Worm (Caenorhabditis elegans) whole organism, young adult: Measurements from ENCODE around the gene tth-1.

Source experiments
- aptf-3 ChIP-seq: fragments of 200-800 bp; sonication (Bioruptor generic); IDR thresholded peaks from 2 replicates; pipeline ENCODE4 v1.3.6; 2022; ENCODE audit warnings: missing genetic modification characterization, missing compliant biosample characterization
- fkh-3 ChIP-seq: sonication (generic microtip); optimal IDR thresholded peaks from 2 replicates; lab custom pipeline; 2016; ENCODE audit warnings: mild to moderate bottlenecking, missing genetic modification characterization, missing compliant biosample characterization
- hlh-12 ChIP-seq: sonication (generic microtip); optimal IDR thresholded peaks from 2 replicates; lab custom pipeline; 2016; ENCODE audit warnings: missing genetic modification characterization, missing compliant biosample characterization
- hsf-1 ChIP-seq: fragments of 200-800 bp; sonication (Bioruptor generic); IDR thresholded peaks from 2 replicates; pipeline ENCODE4 v1.3.6; 2022; ENCODE audit warnings: missing genetic modification reagents, missing genetic modification characterization, missing compliant biosample characterization
- lsl-1 ChIP-seq: fragments of 200-800 bp; sonication (Bioruptor generic); optimal IDR thresholded peaks from 2 replicates; lab custom pipeline; 2018; ENCODE audit warnings: mild to moderate bottlenecking, missing genetic modification characterization, moderate library complexity, missing compliant biosample characterization
- madf-10 ChIP-seq: sonication (generic microtip); optimal IDR thresholded peaks from 2 replicates; lab custom pipeline; 2016; ENCODE audit warnings: mild to moderate bottlenecking, missing genetic modification characterization, missing compliant biosample characterization
- sea-2 ChIP-seq: fragments of 200-800 bp; sonication (Bioruptor generic); IDR thresholded peaks from 2 replicates; pipeline ENCODE4 v1.3.6; 2022; ENCODE audit warnings: missing genetic modification characterization, missing compliant biosample characterization
- somi-1 ChIP-seq: fragments of 200-800 bp; sonication (Bioruptor generic); optimal IDR thresholded peaks from 2 replicates; lab custom pipeline; 2018; ENCODE audit warnings: mild to moderate bottlenecking, missing genetic modification characterization, missing compliant biosample characterization

- TF ChIP-seq somi-1 (no peak), hsf-1 (GFP tag; lab: Robert Waterston, UW) (no peak), sea-2 (GFP tag; lab: Robert Waterston, UW) (no peak), madf-10 (tag; lab: Kevin White, UChicago) (no peak), lsl-1 (GFP tag; lab: Kevin White, UChicago) (no peak), fkh-3 (tag; lab: Kevin White, UChicago) (no peak), hlh-12 (tag; lab: Kevin White, UChicago) (no peak), aptf-3 (GFP tag; lab: Robert Waterston, UW) (no peak)
Measured at ce11 chrX:8428319-8428888, 4.9 kb upstream of the tth-1 start, which contains the start of gene F08F1.3.
